Fruit fly (Drosophila melanogaster) whole organism, pupa: Measurements from ENCODE around the gene Scox.

Source experiments
- CG10348 ChIP-seq: fragments of 200-800 bp; sonication (Bioruptor generic); IDR thresholded peaks from 2 replicates; pipeline ENCODE4 v1.3.6; 2022; ENCODE audit warnings: missing biosample characterization, missing genetic modification characterization
- CG12605 ChIP-seq: fragments of 200-800 bp; sonication (Bioruptor generic); IDR thresholded peaks from 2 replicates; pipeline ENCODE4 v1.3.6; 2022; ENCODE audit warnings: missing biosample characterization, missing genetic modification characterization
- CG13204 ChIP-seq: fragments of 200-800 bp; sonication (Bioruptor generic); optimal IDR thresholded peaks from 2 replicates; lab custom pipeline; 2018; ENCODE audit warnings: missing biosample characterization, mild to moderate bottlenecking, missing genetic modification characterization, moderate library complexity
- CG14655 ChIP-seq: fragments of 200-800 bp; sonication (Bioruptor generic); optimal IDR thresholded peaks from 3 replicates; lab custom pipeline; 2017; ENCODE audit warnings: mild to moderate bottlenecking, missing biosample characterization, missing genetic modification reagents, missing genetic modification characterization
- CG15710 ChIP-seq: fragments of 200-800 bp; sonication (Bioruptor generic); optimal IDR thresholded peaks from 2 replicates; lab custom pipeline; 2018; ENCODE audit warnings: missing biosample characterization, mild to moderate bottlenecking, missing genetic modification characterization, moderate library complexity
- CG17806 ChIP-seq: fragments of 200-800 bp; sonication (Bioruptor generic); optimal IDR thresholded peaks from 2 replicates; lab custom pipeline; 2018; ENCODE audit warnings: missing biosample characterization, mild to moderate bottlenecking, missing genetic modification characterization, moderate library complexity
- CG32121 ChIP-seq: fragments of 200-800 bp; sonication (Bioruptor generic); IDR thresholded peaks from 2 replicates; pipeline ENCODE4 v1.3.6; 2022; ENCODE audit warnings: missing biosample characterization, missing genetic modification characterization
- CG34367 ChIP-seq: fragments of 200-800 bp; sonication (Bioruptor generic); optimal IDR thresholded peaks from 2 replicates; lab custom pipeline; 2018; ENCODE audit warnings: missing biosample characterization, mild to moderate bottlenecking, missing genetic modification characterization
- CG4496 ChIP-seq: fragments of 200-800 bp; sonication (Bioruptor generic); IDR thresholded peaks from 3 replicates; pipeline ENCODE4 v1.3.6; 2022; ENCODE audit warnings: missing biosample characterization, missing genetic modification characterization
- CG8159 ChIP-seq: fragments of 200-800 bp; sonication (Bioruptor generic); optimal IDR thresholded peaks from 3 replicates; lab custom pipeline; 2018; ENCODE audit warnings: missing biosample characterization, mild to moderate bottlenecking, missing genetic modification characterization, moderate library complexity
- CG8301 ChIP-seq: fragments of 200-800 bp; sonication (Bioruptor generic); optimal IDR thresholded peaks from 2 replicates; lab custom pipeline; 2018; ENCODE audit warnings: missing biosample characterization, mild to moderate bottlenecking, missing genetic modification characterization
- CG9948 ChIP-seq: fragments of 200-800 bp; sonication (Bioruptor generic); optimal IDR thresholded peaks from 2 replicates; lab custom pipeline; 2018; ENCODE audit warnings: missing biosample characterization, mild to moderate bottlenecking, missing genetic modification characterization, moderate library complexity
- D1 ChIP-seq: fragments of 200-800 bp; sonication (Bioruptor generic); optimal IDR thresholded peaks from 2 replicates; lab custom pipeline; 2018; ENCODE audit warnings: missing biosample characterization, mild to moderate bottlenecking, missing genetic modification characterization, moderate library complexity
- EcR ChIP-seq: fragments of 200-800 bp; sonication (Bioruptor generic); optimal IDR thresholded peaks from 3 replicates; lab custom pipeline; 2019; ENCODE audit warnings: missing biosample characterization, missing genetic modification characterization, mild to moderate bottlenecking, moderate library complexity, missing genetic modification reagents
- Ets98B ChIP-seq: fragments of 200-800 bp; sonication (Bioruptor generic); IDR thresholded peaks from 2 replicates; pipeline ENCODE4 v1.3.6; 2022; ENCODE audit warnings: missing biosample characterization, missing genetic modification characterization
- Pif1A ChIP-seq: fragments of 200-800 bp; sonication (Bioruptor generic); optimal IDR thresholded peaks from 3 replicates; lab custom pipeline; 2016; ENCODE audit warnings: missing biosample characterization, missing genetic modification characterization
- Pif1B ChIP-seq: fragments of 200-800 bp; sonication (Bioruptor generic); optimal IDR thresholded peaks from 3 replicates; lab custom pipeline; 2016; ENCODE audit warnings: missing biosample characterization, missing genetic modification characterization
- Snoo ChIP-seq: fragments of 200-800 bp; sonication (Bioruptor generic); optimal IDR thresholded peaks from 3 replicates; lab custom pipeline; 2017; ENCODE audit warnings: missing biosample characterization, mild to moderate bottlenecking, missing genetic modification characterization, inconsistent platforms
- fd96Ca ChIP-seq: fragments of 200-800 bp; sonication (Bioruptor generic); IDR thresholded peaks from 3 replicates; pipeline ENCODE4 v1.3.6; 2022; ENCODE audit warnings: missing biosample characterization, missing genetic modification characterization
- gl ChIP-seq: fragments of 200-800 bp; sonication (Bioruptor generic); optimal IDR thresholded peaks from 2 replicates; lab custom pipeline; 2018; ENCODE audit warnings: missing biosample characterization, mild to moderate bottlenecking, missing genetic modification characterization
- rn ChIP-seq: fragments of 200-800 bp; sonication (Bioruptor generic); IDR thresholded peaks from 2 replicates; pipeline ENCODE4 v1.3.6; 2022; ENCODE audit warnings: missing biosample characterization, missing genetic modification characterization

Scox gene

dm6 chr2L:4968767-4969166, at the start of gene Scox, which contains the start of gene Polr1C:
Gene Scox, minus strand, starts transcription at chr2L:4968935.
Gene Polr1C, plus strand, starts transcription at chr2L:4969004.
- TF ChIP-seq gl (tag; lab: Kevin White, UChicago), result no peak
- no peak for TF ChIP-seq CG32121 (GFP tag; lab: Robert Waterston, UW)
- no peak for TF ChIP-seq rn (GFP tag; lab: Robert Waterston, UW)

dm6 chr2L:5010784-5011260, 42.1 kb upstream of the Scox start, which contains the start of the genes CG31917, Tfb5 and SelT:
Gene CG31917, minus strand, starts transcription at chr2L:5010834.
Gene Tfb5, minus strand, starts transcription at chr2L:5010834.
Gene SelT, plus strand, starts transcription at chr2L:5010922.
- peak; percentile 43 for TF ChIP-seq CG15710 (tag; lab: Kevin White, UChicago)
- TF ChIP-seq gl (tag; lab: Kevin White, UChicago), result no peak
- no peak for TF ChIP-seq Ets98B (GFP tag; lab: Robert Waterston, UW)
- TF ChIP-seq CG13204 (GFP tag; lab: Kevin White, UChicago), result no peak
- TF ChIP-seq EcR (GFP tag; lab: Kevin White, UChicago), result peak; percentile 29
- TF ChIP-seq CG17806, result peak; percentile 13
- TF ChIP-seq Snoo, result no peak
- no peak for TF ChIP-seq CG12605 (GFP tag; lab: Robert Waterston, UW)
- TF ChIP-seq CG34367 (tag; lab: Kevin White, UChicago), result no peak
- TF ChIP-seq CG8159 (tag; lab: Kevin White, UChicago), result peak; percentile 31
- no peak for TF ChIP-seq D1 (tag; lab: Kevin White, UChicago)

DNA sequence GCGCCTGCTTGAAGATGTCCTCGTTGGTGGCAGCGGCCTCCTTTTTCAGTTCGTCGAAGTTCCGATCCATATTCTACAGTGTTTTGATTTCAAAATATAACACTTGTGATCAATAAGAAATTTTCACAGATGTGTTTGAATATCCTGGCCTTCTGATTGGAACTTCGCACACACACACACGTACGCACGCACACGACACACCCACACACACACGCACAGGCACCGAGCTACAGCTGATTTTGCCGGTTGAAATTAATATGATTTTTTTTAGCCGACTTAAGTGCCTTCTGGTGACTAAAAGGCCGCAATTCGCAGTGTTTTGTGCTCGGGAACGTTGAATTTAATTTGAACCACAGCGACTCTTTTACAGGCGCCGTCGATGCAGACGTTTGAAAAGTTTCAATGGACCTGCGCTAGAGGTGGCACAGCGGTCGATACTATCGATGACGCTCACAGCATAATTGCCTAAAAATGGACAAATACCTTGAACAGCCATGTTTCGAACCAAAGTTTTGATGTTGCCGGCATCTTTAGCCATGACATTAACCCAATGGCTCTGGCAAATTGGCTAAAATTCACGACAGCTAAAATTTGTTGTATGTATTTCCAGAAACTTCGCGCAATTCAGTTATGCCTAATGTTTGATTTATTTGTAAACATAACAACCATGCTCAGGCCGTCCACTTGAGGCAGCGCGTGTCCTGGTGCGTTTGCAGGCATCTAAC, 40.7 kb upstream of the Scox start, which contains the start of gene Rtnl1:
Gene Rtnl1 (minus strand): TSS at position 415 of the 725 bp plus-strand sequence.
- TF ChIP-seq CG12605 (GFP tag; lab: Robert Waterston, UW) (0 out of 2 replicates have a peak, but pooled peaks have one; percentile 12), CG9948 (no peak), Pif1B (no peak), CG8159 (tag; lab: Kevin White, UChicago) (no peak), gl (tag; lab: Kevin White, UChicago) (no peak), CG17806 (peak; percentile 11), CG8301 (no peak), CG13204 (GFP tag; lab: Kevin White, UChicago) (no peak), EcR (GFP tag; lab: Kevin White, UChicago) (peak; percentile 44), CG4496 (GFP tag; lab: Robert Waterston, UW) (peak; percentile 34; the same call in 1 of the 3 replicates), CG10348 (GFP tag; lab: Robert Waterston, UW) (no peak), CG34367 (tag; lab: Kevin White, UChicago) (no peak)

DNA sequence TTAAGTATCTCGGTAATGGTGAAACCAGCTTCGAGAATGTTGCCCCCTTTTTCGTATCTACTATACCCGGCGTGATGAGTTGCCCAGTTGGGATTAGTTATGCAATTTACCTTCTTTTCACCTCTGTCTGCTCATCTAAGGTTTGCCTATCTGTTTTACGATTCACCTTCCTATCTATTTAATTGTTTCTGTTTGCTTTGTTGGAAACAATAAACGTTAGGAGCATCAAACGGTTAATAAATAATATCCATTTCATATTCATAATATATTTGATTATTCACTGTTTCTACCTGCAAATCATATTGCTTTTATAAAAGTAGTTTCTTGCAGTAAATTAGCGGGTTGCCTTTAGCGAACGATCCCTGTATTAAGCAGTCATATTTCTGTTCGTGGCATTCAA, 38.5 kb upstream of the Scox start:
- TF ChIP-seq CG17806, result no peak
- TF ChIP-seq EcR (GFP tag; lab: Kevin White, UChicago), result peak; percentile 19
- TF ChIP-seq Pif1A (GFP tag; lab: Kevin White, UChicago), result no peak
- TF ChIP-seq CG10348 (GFP tag; lab: Robert Waterston, UW), result no peak
- TF ChIP-seq CG8159 (tag; lab: Kevin White, UChicago), result peak; percentile 0
- TF ChIP-seq Ets98B (GFP tag; lab: Robert Waterston, UW), result peak; percentile 25; the same call in 1 of the 2 replicates
- TF ChIP-seq CG32121 (GFP tag; lab: Robert Waterston, UW), result no peak
- no peak for TF ChIP-seq D1 (tag; lab: Kevin White, UChicago)
- TF ChIP-seq, all 21 proteins: peak for 3

DNA sequence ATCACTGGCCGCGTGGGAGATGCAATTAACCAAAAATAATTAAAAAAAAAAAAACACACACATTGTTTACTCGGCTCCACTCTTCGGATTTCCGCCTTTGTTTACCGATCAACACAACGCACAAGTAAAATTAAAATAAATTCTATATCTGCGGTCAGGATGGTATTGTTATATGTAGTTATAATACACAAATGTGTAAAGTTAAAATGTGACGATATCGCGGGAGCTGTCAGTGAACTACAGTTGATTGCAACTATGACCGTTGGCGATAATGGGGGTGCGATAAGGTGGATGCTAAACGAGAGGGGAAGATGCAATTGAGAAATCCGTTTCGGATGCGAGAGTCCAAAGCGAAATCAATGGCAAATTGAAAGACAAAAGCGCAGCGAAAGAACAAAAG, 37.6 kb upstream of the Scox start:
- TF ChIP-seq CG8301 (no peak), EcR (GFP tag; lab: Kevin White, UChicago) (peak; percentile 47)
- TF ChIP-seq, all 21 proteins: peak for 1

DNA sequence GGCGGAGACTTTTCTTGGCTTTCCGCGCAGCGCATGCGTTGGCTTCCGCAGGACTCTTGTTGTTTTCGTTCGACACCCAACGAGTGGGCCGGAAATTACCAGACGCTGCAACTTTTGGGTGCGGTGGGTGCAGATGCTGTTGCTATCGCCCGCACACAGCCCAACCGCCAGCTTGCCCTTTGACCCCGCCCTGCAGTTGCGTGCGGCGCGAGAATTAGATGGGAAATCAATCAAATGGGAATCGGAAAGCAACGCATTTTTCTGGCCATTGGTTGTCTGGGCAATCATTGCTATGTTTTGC, 36.7 kb upstream of the Scox start:
- no peak for TF ChIP-seq CG9948
- TF ChIP-seq CG15710 (tag; lab: Kevin White, UChicago), result no peak
- no peak for TF ChIP-seq CG14655 (GFP tag; lab: Kevin White, UChicago)
- TF ChIP-seq Ets98B (GFP tag; lab: Robert Waterston, UW), result no peak
- TF ChIP-seq CG13204 (GFP tag; lab: Kevin White, UChicago), result no peak
- TF ChIP-seq CG4496 (GFP tag; lab: Robert Waterston, UW), result no peak
- TF ChIP-seq Snoo, result no peak
- no peak for TF ChIP-seq D1 (tag; lab: Kevin White, UChicago)
- TF ChIP-seq CG12605 (GFP tag; lab: Robert Waterston, UW), result no peak
- no peak for TF ChIP-seq CG17806
- TF ChIP-seq CG32121 (GFP tag; lab: Robert Waterston, UW), result no peak
- TF ChIP-seq Pif1B, result no peak
- no peak for TF ChIP-seq CG10348 (GFP tag; lab: Robert Waterston, UW)
- TF ChIP-seq rn (GFP tag; lab: Robert Waterston, UW), result no peak
- TF ChIP-seq CG8301, result no peak
- no peak for TF ChIP-seq fd96Ca (GFP tag; lab: Robert Waterston, UW)
- no peak for TF ChIP-seq EcR (GFP tag; lab: Kevin White, UChicago)
